Worm (Caenorhabditis elegans) whole organism, L4 larva: ENCODE data around the gene C16C8.20.

Experiments used
- F26F4.8 ChIP-seq: fragments of 200-800 bp; sonication (Bioruptor generic); conservative IDR thresholded peaks from 2 replicates; pipeline ENCODE4 v1.3.6; 2022; ENCODE audit warnings: missing genetic modification characterization, missing compliant biosample characterization
- F37D6.2 ChIP-seq: sonication (generic microtip); optimal IDR thresholded peaks from 2 replicates; lab custom pipeline; 2016; ENCODE audit warnings: mild to moderate bottlenecking, missing genetic modification characterization, missing compliant biosample characterization
- Y5F2A.4 ChIP-seq: fragments of 200-800 bp; sonication (Bioruptor generic); optimal IDR thresholded peaks from 2 replicates; lab custom pipeline; 2018; ENCODE audit warnings: mild to moderate bottlenecking, missing genetic modification characterization, missing compliant biosample characterization
- ama-1 ChIP-seq: fragments of 150-350 bp; optimal IDR thresholded peaks from 2 replicates; lab custom pipeline; 2014; ENCODE audit warnings: inconsistent platforms, mixed read lengths
- egl-27 ChIP-seq: sonication (generic microtip); optimal IDR thresholded peaks from 3 replicates; lab custom pipeline; 2017; ENCODE audit warnings: missing biosample characterization, missing genetic modification reagents, missing genetic modification characterization
- lin-38 ChIP-seq: fragments of 200-800 bp; sonication (Bioruptor generic); IDR thresholded peaks from 2 replicates; pipeline ENCODE4 v1.3.6; 2022; ENCODE audit warnings: missing genetic modification reagents, missing genetic modification characterization, missing compliant biosample characterization
- lsy-2 ChIP-seq, 2 experiments: fragments of 150-350 bp in 1 of 2; sonication (generic microtip) in 1 of 2; optimal IDR thresholded peaks; 2 replicates each; lab custom pipeline; 2014 to 2017; ENCODE audit warnings: missing biosample characterization in 2 of 2, missing genetic modification characterization in 2 of 2
- mdl-1 ChIP-seq, 2 experiments: fragments of 150-350 bp in 1 of 2; sonication (generic microtip) in 1 of 2; optimal IDR thresholded peaks; 2 replicates each; lab custom pipeline; 2014 to 2017; ENCODE audit warnings: missing biosample characterization in 2 of 2, missing genetic modification characterization in 2 of 2
- nhr-237 ChIP-seq: sonication (generic microtip); optimal IDR thresholded peaks from 2 replicates; lab custom pipeline; 2017; ENCODE audit warnings: missing biosample characterization, missing genetic modification characterization
- nhr-77 ChIP-seq: fragments of 150-350 bp; optimal IDR thresholded peaks from 2 replicates; lab custom pipeline; 2014; ENCODE audit warnings: missing biosample characterization, missing genetic modification characterization
- pha-4 ChIP-seq, 2 experiments: fragments of 150-350 bp in 1 of 2; fragments of 200-800 bp in 1 of 2; sonication (Bioruptor generic) in 1 of 2; IDR thresholded peaks in 1 of 2; optimal IDR thresholded peaks in 1 of 2; 2 replicates each; pipeline versions ENCODE4 v1.3.6 to Lab custom; 2014 to 2022; ENCODE audit warnings: missing genetic modification characterization in 2 of 2, missing genetic modification reagents in 2 of 2, missing biosample characterization in 1 of 2, missing compliant biosample characterization in 1 of 2
- rbr-2 ChIP-seq: sonication (generic microtip); optimal IDR thresholded peaks from 2 replicates; lab custom pipeline; 2016; ENCODE audit warnings: missing genotype, missing genetic modification characterization, missing compliant biosample characterization
- spr-3 ChIP-seq: fragments of 200-800 bp; sonication (Bioruptor generic); optimal IDR thresholded peaks from 2 replicates; lab custom pipeline; 2018; ENCODE audit warnings: mild to moderate bottlenecking, missing genetic modification characterization, missing compliant biosample characterization
- unc-39 ChIP-seq: sonication (generic microtip); optimal IDR thresholded peaks from 2 replicates; lab custom pipeline; 2017; ENCODE audit warnings: missing biosample characterization, missing genetic modification characterization

ce11 chrII:3414383-3414910, 32.3 kb upstream of the C16C8.20 start, which contains the start of the genes F18A12.7 and F18A12.2:
- no peak for TF ChIP-seq pha-4 (GFP tag; IDR thresholded peaks at IDR 0.05; lab: Robert Waterston, UW)
- no peak for TF ChIP-seq pha-4 (tag; optimal IDR thresholded peaks at IDR 0.05; lab: Kevin White, UChicago)
- TF ChIP-seq spr-3 (GFP tag; lab: Kevin White, UChicago): no peak
- no peak for TF ChIP-seq mdl-1 (tag; optimal IDR thresholded peaks at IDR 0.05; lab: Kevin White, UChicago)
- no peak for TF ChIP-seq lin-38
- TF ChIP-seq rbr-2 (tag; lab: Kevin White, UChicago): no peak
- no peak for TF ChIP-seq ama-1 (lab: Kevin White, UChicago)
- no peak for TF ChIP-seq Y5F2A.4 (GFP tag; lab: Kevin White, UChicago)
- no peak for TF ChIP-seq nhr-237 (tag; lab: Kevin White, UChicago)
- TF ChIP-seq egl-27 (tag; lab: Kevin White, UChicago): no peak
- no peak for TF ChIP-seq F37D6.2 (tag; lab: Kevin White, UChicago)
- TF ChIP-seq lsy-2 (tag; optimal IDR thresholded peaks at IDR 0.05; lab: Kevin White, UChicago): no peak
- no peak for TF ChIP-seq F26F4.8 (GFP tag; lab: Robert Waterston, UW)
- TF ChIP-seq nhr-77 (tag; lab: Kevin White, UChicago): no peak
- no peak for TF ChIP-seq unc-39 (tag; lab: Kevin White, UChicago)
